Fruit fly (Drosophila melanogaster) whole organism, prepupa: ENCODE data around the gene CG9682.

Experiments used
- CG10669 ChIP-seq: fragments of 200-800 bp; sonication (Bioruptor generic); optimal IDR thresholded peaks from 3 replicates; lab custom pipeline; 2018; ENCODE audit warnings: missing biosample characterization, mild to moderate bottlenecking, missing genetic modification characterization, moderate library complexity
- CG11294 ChIP-seq: fragments of 200-800 bp; sonication (Bioruptor generic); IDR thresholded peaks from 2 replicates; pipeline ENCODE4 v1.3.6; 2022; ENCODE audit warnings: missing biosample characterization, missing genetic modification characterization
- CG16779 ChIP-seq: fragments of 200-800 bp; sonication (Bioruptor generic); optimal IDR thresholded peaks from 3 replicates; lab custom pipeline; 2017; ENCODE audit warnings: missing biosample characterization, mild to moderate bottlenecking, missing genetic modification characterization
- CG3032 ChIP-seq: fragments of 200-800 bp; optimal IDR thresholded peaks from 2 replicates; lab custom pipeline; 2019; ENCODE audit warnings: missing biosample characterization, mild to moderate bottlenecking, missing genetic modification characterization, moderate library complexity
- CG31627 ChIP-seq: fragments of 200-800 bp; sonication (Bioruptor generic); optimal IDR thresholded peaks from 3 replicates; lab custom pipeline; 2016; ENCODE audit warnings: missing biosample characterization, missing genetic modification characterization
- CG32006 ChIP-seq: fragments of 200-800 bp; sonication (Bioruptor generic); optimal IDR thresholded peaks from 3 replicates; lab custom pipeline; 2017; ENCODE audit warnings: missing biosample characterization, mild to moderate bottlenecking, missing genetic modification characterization
- CG34406 ChIP-seq: fragments of 200-800 bp; sonication (Bioruptor generic); optimal IDR thresholded peaks from 3 replicates; lab custom pipeline; 2016; ENCODE audit warnings: missing biosample characterization, missing genetic modification characterization
- CG3919 ChIP-seq: fragments of 200-800 bp; sonication (Bioruptor generic); optimal IDR thresholded peaks from 3 replicates; lab custom pipeline; 2016; ENCODE audit warnings: missing biosample characterization, missing genetic modification characterization
- CG4318 ChIP-seq: fragments of 200-800 bp; sonication (Bioruptor generic); optimal IDR thresholded peaks from 3 replicates; lab custom pipeline; 2017; ENCODE audit warnings: missing biosample characterization, mild to moderate bottlenecking, missing genetic modification characterization
- CG6276 ChIP-seq: fragments of 200-800 bp; sonication (Bioruptor generic); optimal IDR thresholded peaks from 2 replicates; lab custom pipeline; 2017; ENCODE audit warnings: missing biosample characterization, mild to moderate bottlenecking, missing genetic modification characterization
- CG6792 ChIP-seq: fragments of 200-800 bp; sonication (Bioruptor generic); optimal IDR thresholded peaks from 3 replicates; lab custom pipeline; 2016; ENCODE audit warnings: missing biosample characterization, missing genetic modification characterization
- CG6854 ChIP-seq: fragments of 200-800 bp; sonication (Bioruptor generic); optimal IDR thresholded peaks from 2 replicates; lab custom pipeline; 2017; ENCODE audit warnings: missing biosample characterization, mild to moderate bottlenecking, missing genetic modification characterization
- CG7368 ChIP-seq: fragments of 200-800 bp; sonication (Bioruptor generic); optimal IDR thresholded peaks from 3 replicates; lab custom pipeline; 2016; ENCODE audit warnings: missing biosample characterization, missing genetic modification characterization
- CG8119 ChIP-seq: fragments of 200-800 bp; sonication (Bioruptor generic); IDR thresholded peaks from 3 replicates; pipeline ENCODE4 v1.3.6; 2022; ENCODE audit warnings: missing biosample characterization, missing genetic modification characterization
- CG8319 ChIP-seq: fragments of 200-800 bp; sonication (Bioruptor generic); optimal IDR thresholded peaks from 3 replicates; lab custom pipeline; 2016; ENCODE audit warnings: missing biosample characterization, missing genetic modification characterization
- CG8632 ChIP-seq: fragments of 200-800 bp; sonication (Bioruptor generic); optimal IDR thresholded peaks from 3 replicates; lab custom pipeline; 2016; ENCODE audit warnings: missing biosample characterization, missing genetic modification characterization
- CG9139 ChIP-seq: fragments of 200-800 bp; sonication (Bioruptor generic); optimal IDR thresholded peaks from 3 replicates; lab custom pipeline; 2017; ENCODE audit warnings: missing biosample characterization, mild to moderate bottlenecking, missing genetic modification characterization
- Eip75B ChIP-seq: fragments of 200-800 bp; sonication (Bioruptor generic); optimal IDR thresholded peaks from 3 replicates; lab custom pipeline; 2016; ENCODE audit warnings: missing biosample characterization, missing genetic modification characterization
- Eip78C ChIP-seq: fragments of 200-800 bp; sonication (Bioruptor generic); peaks from one replicate; lab custom pipeline; 2016; ENCODE audit warnings: missing biosample characterization, missing genetic modification characterization
- Eip93F ChIP-seq: fragments of 200-800 bp; sonication (Bioruptor generic); optimal IDR thresholded peaks from 2 replicates; lab custom pipeline; 2016; ENCODE audit warnings: missing biosample characterization, mild to moderate bottlenecking, missing genetic modification characterization
- Ets21C ChIP-seq: fragments of 200-800 bp; sonication (Bioruptor generic); optimal IDR thresholded peaks from 3 replicates; lab custom pipeline; 2016; ENCODE audit warnings: missing biosample characterization, missing genetic modification characterization
- Ets96B ChIP-seq: fragments of 200-800 bp; optimal IDR thresholded peaks from 2 replicates; lab custom pipeline; 2019; ENCODE audit warnings: missing biosample characterization, mild to moderate bottlenecking, missing genetic modification characterization, moderate library complexity
- Gug ChIP-seq: fragments of 200-800 bp; sonication (Bioruptor generic); IDR thresholded peaks from 2 replicates; pipeline ENCODE4 v1.3.6; 2022; ENCODE audit warnings: missing biosample characterization, missing genetic modification characterization
- Hr38 ChIP-seq: sonication (Bioruptor generic); optimal IDR thresholded peaks from 2 replicates; lab custom pipeline; 2016; ENCODE audit warnings: missing biosample characterization, missing genetic modification characterization
- Hr39 ChIP-seq: fragments of 200-800 bp; sonication (Bioruptor generic); optimal IDR thresholded peaks from 2 replicates; lab custom pipeline; 2016; ENCODE audit warnings: missing biosample characterization, missing genetic modification characterization
- Hr4 ChIP-seq: fragments of 200-800 bp; sonication (Bioruptor generic); optimal IDR thresholded peaks from 3 replicates; lab custom pipeline; 2016; ENCODE audit warnings: missing biosample characterization, missing genetic modification characterization
- Lpt ChIP-seq: fragments of 200-800 bp; sonication (Bioruptor generic); optimal IDR thresholded peaks from 3 replicates; lab custom pipeline; 2016; ENCODE audit warnings: missing biosample characterization, missing genetic modification characterization
- Met ChIP-seq: fragments of 200-800 bp; sonication (Bioruptor generic); optimal IDR thresholded peaks from 3 replicates; lab custom pipeline; 2016; ENCODE audit warnings: missing biosample characterization, missing genetic modification characterization
- Smox ChIP-seq: fragments of 200-800 bp; sonication (Bioruptor generic); optimal IDR thresholded peaks from 3 replicates; lab custom pipeline; 2016; ENCODE audit warnings: missing biosample characterization, missing genetic modification characterization
- Sox102F ChIP-seq: fragments of 200-800 bp; sonication (Bioruptor generic); optimal IDR thresholded peaks from 2 replicates; lab custom pipeline; 2016; ENCODE audit warnings: missing biosample characterization, mild to moderate bottlenecking, missing genetic modification characterization
- Sox14 ChIP-seq: fragments of 200-800 bp; sonication (Bioruptor generic); optimal IDR thresholded peaks from 3 replicates; lab custom pipeline; 2016; ENCODE audit warnings: missing biosample characterization, missing genetic modification characterization
- Sox15 ChIP-seq: fragments of 200-800 bp; sonication (Bioruptor generic); optimal IDR thresholded peaks from 3 replicates; lab custom pipeline; 2016; ENCODE audit warnings: missing biosample characterization, missing genetic modification characterization
- achi ChIP-seq: fragments of 200-800 bp; sonication (Bioruptor generic); optimal IDR thresholded peaks from 3 replicates; lab custom pipeline; 2016; ENCODE audit warnings: missing biosample characterization, missing genetic modification characterization
- acj6 ChIP-seq: fragments of 200-800 bp; sonication (Bioruptor generic); optimal IDR thresholded peaks from 3 replicates; lab custom pipeline; 2016; ENCODE audit warnings: missing biosample characterization, missing genetic modification characterization
- cyc ChIP-seq: fragments of 200-800 bp; sonication (Bioruptor generic); optimal IDR thresholded peaks from 3 replicates; lab custom pipeline; 2016; ENCODE audit warnings: missing biosample characterization, missing genetic modification characterization
- dsx ChIP-seq: fragments of 200-800 bp; optimal IDR thresholded peaks from 3 replicates; lab custom pipeline; 2019; ENCODE audit warnings: missing biosample characterization, mild to moderate bottlenecking, missing genetic modification characterization, moderate library complexity; ENCODE audit not compliant: poor library complexity, severe bottlenecking
- eg ChIP-seq: fragments of 200-800 bp; sonication (Bioruptor generic); IDR thresholded peaks from 3 replicates; pipeline ENCODE4 v1.3.6; 2022; ENCODE audit warnings: missing biosample characterization, missing genetic modification characterization
- fd85E ChIP-seq: fragments of 200-800 bp; sonication (Bioruptor generic); optimal IDR thresholded peaks from 3 replicates; lab custom pipeline; 2016; ENCODE audit warnings: missing biosample characterization, missing genetic modification characterization
- fkh ChIP-seq: fragments of 200-800 bp; sonication (Bioruptor generic); optimal IDR thresholded peaks from 3 replicates; lab custom pipeline; 2017; ENCODE audit warnings: missing biosample characterization, mild to moderate bottlenecking, missing genetic modification characterization, moderate library complexity
- lz ChIP-seq: fragments of 200-800 bp; sonication (Bioruptor generic); optimal IDR thresholded peaks from 3 replicates; lab custom pipeline; 2016; ENCODE audit warnings: missing biosample characterization, missing genetic modification characterization
- net ChIP-seq: fragments of 200-800 bp; sonication (Bioruptor generic); optimal IDR thresholded peaks from 3 replicates; lab custom pipeline; 2016; ENCODE audit warnings: missing biosample characterization, missing genetic modification characterization
- pdm3 ChIP-seq: fragments of 200-800 bp; sonication (Bioruptor generic); optimal IDR thresholded peaks from 3 replicates; lab custom pipeline; 2016; ENCODE audit warnings: missing biosample characterization, missing genetic modification characterization
- salr ChIP-seq, 2 experiments: fragments of 200-800 bp; sonication (Bioruptor generic); optimal IDR thresholded peaks; 3 replicates each; lab custom pipeline; 2016 to 2018; ENCODE audit warnings: missing biosample characterization in 2 of 2, missing genetic modification characterization in 2 of 2, mild to moderate bottlenecking in 1 of 2
- spab ChIP-seq: fragments of 200-800 bp; sonication (Bioruptor generic); optimal IDR thresholded peaks from 2 replicates; lab custom pipeline; 2017; ENCODE audit warnings: missing biosample characterization, mild to moderate bottlenecking, missing genetic modification characterization, missing genetic modification reagents
- svp ChIP-seq: fragments of 200-800 bp; sonication (Bioruptor generic); peaks from one replicate; lab custom pipeline; 2016; ENCODE audit warnings: missing biosample characterization, missing genetic modification characterization
- topi ChIP-seq: fragments of 200-800 bp; sonication (Bioruptor generic); optimal IDR thresholded peaks from 3 replicates; lab custom pipeline; 2016; ENCODE audit warnings: missing biosample characterization, missing genetic modification characterization
- vri ChIP-seq: fragments of 200-800 bp; sonication (Bioruptor generic); optimal IDR thresholded peaks from 3 replicates; lab custom pipeline; 2016; ENCODE audit warnings: missing biosample characterization, mild to moderate bottlenecking, missing genetic modification characterization

Gene CG9682

DNA sequence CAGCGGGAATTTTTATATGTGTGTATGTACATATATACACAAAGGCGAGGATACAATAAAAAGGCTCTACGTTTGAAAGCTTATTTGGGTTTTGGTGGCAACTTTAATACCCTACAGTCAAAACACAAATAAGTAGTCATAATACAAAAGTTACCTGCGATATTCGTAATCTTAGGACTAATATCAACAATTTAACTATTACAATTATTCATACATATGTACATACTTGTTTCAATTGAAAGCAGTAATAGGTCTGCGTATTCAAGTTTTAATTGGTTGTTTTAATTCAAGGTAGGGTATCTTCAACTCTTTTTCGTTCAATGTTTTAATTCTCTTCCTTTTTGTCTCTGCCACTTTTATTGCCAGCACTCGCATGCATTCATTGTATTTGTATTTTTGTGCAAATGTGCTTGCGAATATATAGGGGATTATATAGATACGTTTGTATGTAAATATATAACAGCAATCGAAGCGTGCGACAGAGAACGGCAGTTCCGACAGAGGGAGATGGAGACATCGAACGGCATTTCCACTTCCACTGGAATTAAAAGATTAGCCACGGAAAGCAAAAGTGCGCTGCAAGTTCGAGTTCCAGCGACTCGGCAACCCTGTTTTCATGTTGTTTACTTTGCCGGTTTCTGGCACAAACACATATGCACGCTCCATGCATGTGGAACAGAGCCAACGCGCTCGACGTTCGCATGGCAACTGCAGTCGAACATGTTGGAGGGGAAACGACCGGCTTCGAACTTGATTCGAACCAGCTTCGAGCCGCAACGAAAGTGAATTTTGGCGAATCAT lies 26.0 kb downstream of the CG9682 start (continued):
- TF ChIP-seq CG6276 (peak; percentile 61), Hr39 (GFP tag; lab: Kevin White, UChicago) (peak; percentile 87), CG11294 (GFP tag; lab: Robert Waterston, UW) (peak; percentile 30; the same call in 1 of the 2 replicates), eg (GFP tag; lab: Robert Waterston, UW) (peak; percentile 78), CG3919 (GFP tag; lab: Kevin White, UChicago) (peak; percentile 78), CG3032 (peak; percentile 91), Smox (GFP tag; lab: Kevin White, UChicago) (peak; percentile 90), Sox102F (GFP tag; lab: Kevin White, UChicago) (peak; percentile 89), spab (peak; percentile 86), Ets96B (tag; lab: Kevin White, UChicago) (peak; percentile 90), CG7368 (peak; percentile 33), lz (GFP tag; lab: Kevin White, UChicago) (peak; percentile 90), CG6792 (peak; percentile 75), topi (GFP tag; lab: Kevin White, UChicago) (peak; percentile 91), CG34406 (peak; percentile 78), CG8319 (peak; percentile 5), acj6 (GFP tag; lab: Kevin White, UChicago) (peak; percentile 81), cyc (GFP tag; lab: Kevin White, UChicago) (peak; percentile 80), Eip78C (peak; percentile 96), Eip75B (GFP tag; lab: Kevin White, UChicago) (peak; percentile 89), dsx (GFP tag; lab: Kevin White, UChicago) (peak; percentile 91), CG8632 (GFP tag; lab: Kevin White, UChicago) (peak; percentile 64), pdm3 (peak; percentile 70), CG6854 (peak; percentile 51), Eip93F (GFP tag; lab: Kevin White, UChicago) (peak; percentile 42), CG9139 (GFP tag; lab: Kevin White, UChicago) (peak; percentile 76), Met (GFP tag; lab: Kevin White, UChicago) (peak; percentile 93), Lpt (GFP tag; lab: Kevin White, UChicago) (peak; percentile 26), svp (GFP tag; lab: Kevin White, UChicago) (peak; percentile 95), Sox14 (GFP tag; lab: Kevin White, UChicago) (peak; percentile 86), CG32006 (peak; percentile 62), CG16779 (peak; percentile 61), CG4318 (GFP tag; lab: Kevin White, UChicago) (no peak), salr (GFP tag; optimal IDR thresholded peaks at IDR 0.05; lab: Kevin White, UChicago) (peak; percentile 50 to 64), CG31627 (GFP tag; lab: Kevin White, UChicago) (peak; percentile 84), CG10669 (GFP tag; lab: Kevin White, UChicago) (peak; percentile 89), vri (GFP tag; lab: Kevin White, UChicago) (peak; percentile 74), fkh (GFP tag; lab: Kevin White, UChicago) (peak; percentile 98), Ets21C (GFP tag; lab: Kevin White, UChicago) (peak; percentile 76)

DNA sequence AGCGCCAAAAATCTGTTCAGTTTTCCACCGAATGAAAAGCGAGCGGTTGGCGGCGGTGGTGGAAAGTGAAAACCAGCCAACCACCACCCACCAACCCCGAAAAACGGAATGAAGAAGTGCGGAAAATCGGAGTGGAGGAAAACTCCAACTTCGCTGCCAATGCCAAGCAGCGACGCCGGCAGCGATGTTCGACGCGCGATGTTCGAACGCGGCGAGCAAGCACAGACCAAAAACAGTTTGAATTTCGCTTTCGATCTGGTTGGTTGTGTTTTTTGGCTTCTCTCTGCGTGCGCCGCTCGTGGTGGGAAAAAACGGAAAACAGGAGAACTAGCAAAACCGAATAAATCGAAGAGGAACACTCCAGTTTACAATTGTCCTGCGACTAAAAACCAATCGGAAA lies 27.0 kb downstream of the CG9682 start, which contains the start of gene heca:
Gene heca, plus strand, starts transcription at position 233 of the 400 bp plus-strand sequence.
- TF ChIP-seq CG7368, result no peak
- no peak for TF ChIP-seq spab
- no peak for TF ChIP-seq CG8119 (GFP tag; lab: Robert Waterston, UW)
- TF ChIP-seq Hr4, result no peak
- peak; percentile 18 for TF ChIP-seq CG6854
- no peak for TF ChIP-seq CG10669 (GFP tag; lab: Kevin White, UChicago)
- TF ChIP-seq Sox15 (GFP tag; lab: Kevin White, UChicago), result no peak
- no peak for TF ChIP-seq Hr38 (GFP tag; lab: Kevin White, UChicago)
- TF ChIP-seq Ets21C (GFP tag; lab: Kevin White, UChicago), result no peak
- TF ChIP-seq cyc (GFP tag; lab: Kevin White, UChicago), result no peak
- no peak for TF ChIP-seq svp (GFP tag; lab: Kevin White, UChicago)
- peak; percentile 43 for TF ChIP-seq CG3919 (GFP tag; lab: Kevin White, UChicago)
- no peak for TF ChIP-seq CG4318 (GFP tag; lab: Kevin White, UChicago)
- TF ChIP-seq acj6 (GFP tag; lab: Kevin White, UChicago), result no peak
- TF ChIP-seq Sox14 (GFP tag; lab: Kevin White, UChicago), result peak; percentile 6
- no peak for TF ChIP-seq CG32006
- no peak for TF ChIP-seq Ets96B (tag; lab: Kevin White, UChicago)
- no peak for TF ChIP-seq CG34406
- TF ChIP-seq CG8632 (GFP tag; lab: Kevin White, UChicago), result no peak
- no peak for TF ChIP-seq CG8319
- TF ChIP-seq CG11294 (GFP tag; lab: Robert Waterston, UW), result no peak
- TF ChIP-seq dsx (GFP tag; lab: Kevin White, UChicago), result peak; percentile 43
- TF ChIP-seq Eip93F (GFP tag; lab: Kevin White, UChicago), result no peak
- TF ChIP-seq Gug (GFP tag; lab: Robert Waterston, UW), result no peak
- TF ChIP-seq Lpt (GFP tag; lab: Kevin White, UChicago), result no peak
- peak; percentile 33 for TF ChIP-seq CG9139 (GFP tag; lab: Kevin White, UChicago)
- peak; percentile 23 for TF ChIP-seq achi
- TF ChIP-seq net, result peak; percentile 48
- TF ChIP-seq fd85E (GFP tag; lab: Kevin White, UChicago), result no peak
